Fruit fly (Drosophila melanogaster) whole organism, adult: Measurements from ENCODE around the gene nmdyn-D6.

Source experiments
- CG11617 ChIP-seq: fragments of 200-800 bp; sonication (Bioruptor generic); optimal IDR thresholded peaks from 2 replicates; lab custom pipeline; 2017; ENCODE audit warnings: mild to moderate bottlenecking, missing biosample characterization, missing genetic modification reagents, missing genetic modification characterization
- CG12768 ChIP-seq: fragments of 200-800 bp; sonication (Bioruptor generic); optimal IDR thresholded peaks from 2 replicates; lab custom pipeline; 2017; ENCODE audit warnings: missing biosample characterization, missing genetic modification characterization, mild to moderate bottlenecking, moderate library complexity, missing genetic modification reagents
- CG14711 ChIP-seq: fragments of 200-800 bp; sonication (Bioruptor generic); optimal IDR thresholded peaks from 2 replicates; lab custom pipeline; 2018; ENCODE audit warnings: missing biosample characterization, mild to moderate bottlenecking, missing genetic modification characterization, moderate library complexity
- CG1620 ChIP-seq: fragments of 200-800 bp; sonication (Bioruptor generic); optimal IDR thresholded peaks from 2 replicates; lab custom pipeline; 2016; ENCODE audit warnings: missing biosample characterization, missing genetic modification characterization
- CG33017 ChIP-seq: fragments of 200-800 bp; sonication (Bioruptor generic); optimal IDR thresholded peaks from 2 replicates; lab custom pipeline; 2018; ENCODE audit warnings: missing biosample characterization, mild to moderate bottlenecking, missing genetic modification characterization, moderate library complexity
- CG5204 ChIP-seq: fragments of 200-800 bp; sonication (Bioruptor generic); optimal IDR thresholded peaks from 2 replicates; lab custom pipeline; 2016; ENCODE audit warnings: missing biosample characterization, missing genetic modification characterization
- CG7045 ChIP-seq: fragments of 200-800 bp; sonication (Bioruptor generic); optimal IDR thresholded peaks from 2 replicates; lab custom pipeline; 2017; ENCODE audit warnings: missing biosample characterization, mild to moderate bottlenecking, missing genetic modification characterization
- CG7101 ChIP-seq: fragments of 200-800 bp; sonication (Bioruptor generic); optimal IDR thresholded peaks from 2 replicates; lab custom pipeline; 2018; ENCODE audit warnings: missing biosample characterization, mild to moderate bottlenecking, missing genetic modification characterization, moderate library complexity
- Clk ChIP-seq: fragments of 200-800 bp; sonication (Bioruptor generic); optimal IDR thresholded peaks from 2 replicates; lab custom pipeline; 2017; ENCODE audit warnings: missing biosample characterization, missing genetic modification characterization
- Crg-1 ChIP-seq: fragments of 200-800 bp; sonication (Bioruptor generic); optimal IDR thresholded peaks from 2 replicates; lab custom pipeline; 2016; ENCODE audit warnings: missing biosample characterization, missing genetic modification characterization
- Hr96 ChIP-seq: fragments of 200-800 bp; sonication (Bioruptor generic); optimal IDR thresholded peaks from 2 replicates; lab custom pipeline; 2016; ENCODE audit warnings: missing biosample characterization, missing genetic modification characterization
- Mnt ChIP-seq: fragments of 200-800 bp; sonication (Bioruptor generic); optimal IDR thresholded peaks from 2 replicates; lab custom pipeline; 2016; ENCODE audit warnings: missing biosample characterization, mild to moderate bottlenecking, missing genetic modification characterization
- bab1 ChIP-seq: fragments of 200-800 bp; sonication (Bioruptor generic); optimal IDR thresholded peaks from 3 replicates; lab custom pipeline; 2019; ENCODE audit warnings: missing biosample characterization, mild to moderate bottlenecking, missing genetic modification characterization, moderate library complexity
- cic ChIP-seq: fragments of 200-800 bp; sonication (Bioruptor generic); optimal IDR thresholded peaks from 2 replicates; lab custom pipeline; 2017; ENCODE audit warnings: missing biosample characterization, mild to moderate bottlenecking, missing genetic modification characterization, moderate library complexity
- cnc ChIP-seq, 2 experiments: fragments of >200 bp; optimal IDR thresholded peaks; 2 replicates each; lab custom pipeline; 2017
- kay ChIP-seq: fragments of 200-800 bp; sonication (Bioruptor generic); peaks from one replicate; lab custom pipeline; 2016; ENCODE audit warnings: missing biosample characterization, missing genetic modification characterization, borderline replicate concordance
- ovo ChIP-seq: fragments of 200-800 bp; sonication (Bioruptor generic); optimal IDR thresholded peaks from 2 replicates; lab custom pipeline; 2016; ENCODE audit warnings: missing biosample characterization, missing genetic modification characterization
- pad ChIP-seq: fragments of 200-800 bp; sonication (Bioruptor generic); optimal IDR thresholded peaks from 3 replicates; lab custom pipeline; 2017; ENCODE audit warnings: missing biosample characterization, missing genetic modification characterization, mild to moderate bottlenecking, moderate library complexity, missing genetic modification reagents
- tj ChIP-seq: fragments of 200-800 bp; sonication (Bioruptor generic); optimal IDR thresholded peaks from 3 replicates; lab custom pipeline; 2017; ENCODE audit warnings: missing biosample characterization, mild to moderate bottlenecking, missing genetic modification characterization, moderate library complexity
- toe ChIP-seq: fragments of 200-800 bp; sonication (Bioruptor generic); optimal IDR thresholded peaks from 2 replicates; lab custom pipeline; 2016; ENCODE audit warnings: missing biosample characterization, missing genetic modification characterization

nmdyn-D6 gene

DNA sequence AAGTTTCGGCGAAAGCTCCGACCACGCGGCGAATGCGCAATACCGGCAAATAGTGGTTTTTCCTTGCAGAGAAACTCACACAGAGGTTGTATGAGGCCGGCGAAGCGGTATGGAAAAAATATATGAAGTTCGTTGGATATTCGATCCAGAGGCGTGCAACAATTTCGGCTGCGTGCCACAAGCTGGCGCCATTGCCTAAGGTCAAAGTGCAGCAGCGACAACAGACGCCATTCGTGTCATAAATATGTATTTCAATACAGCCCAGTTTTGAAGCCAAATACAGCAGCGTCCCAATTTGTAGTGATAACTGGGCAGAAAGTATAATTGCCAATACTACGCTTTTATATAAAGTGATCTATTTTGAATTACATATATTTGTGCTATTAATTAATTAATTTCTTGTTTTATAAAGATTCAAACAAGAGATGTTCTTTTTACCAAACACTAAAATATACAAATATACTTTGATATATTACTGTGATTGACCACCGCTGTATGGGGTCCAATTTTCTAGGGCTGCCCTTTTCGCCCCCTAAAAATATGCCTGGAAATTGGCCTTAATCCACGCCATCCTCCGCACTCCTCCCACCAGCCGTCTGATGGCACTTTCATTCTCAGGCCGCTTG is 5.6 kb downstream of the nmdyn-D6 start:
- TF ChIP-seq cic (GFP tag; lab: Kevin White, UChicago) (no peak), CG33017 (tag; lab: Kevin White, UChicago) (no peak), Clk (GFP tag; lab: Kevin White, UChicago) (no peak), Crg-1 (no peak), CG1620 (GFP tag; lab: Kevin White, UChicago) (no peak), kay (GFP tag; lab: Kevin White, UChicago) (no peak), CG12768 (GFP tag; lab: Kevin White, UChicago) (no peak), CG11617 (GFP tag; lab: Kevin White, UChicago) (no peak), CG14711 (no peak)

DNA sequence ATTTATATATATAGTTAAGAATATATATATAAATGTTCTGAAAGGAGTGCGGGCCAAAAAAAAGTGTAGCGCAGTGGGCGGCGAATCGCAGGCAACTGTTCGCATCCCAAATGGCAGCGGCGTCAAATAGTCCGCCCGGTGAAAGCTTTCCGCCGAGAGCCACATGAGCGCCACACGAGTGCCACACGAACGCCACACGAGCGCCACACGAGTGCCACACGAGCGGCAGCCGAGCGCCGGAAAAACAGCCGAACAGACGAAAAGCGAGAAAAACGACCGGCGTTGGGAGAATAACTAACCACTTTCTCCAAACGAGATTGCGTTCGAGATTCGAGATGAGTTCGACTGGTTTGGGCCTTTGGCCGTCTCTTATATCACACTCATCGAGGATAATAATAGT is 8.0 kb downstream of the nmdyn-D6 start:
- TF ChIP-seq toe (GFP tag; lab: Kevin White, UChicago) = no peak
- no peak for TF ChIP-seq Clk (GFP tag; lab: Kevin White, UChicago)
- no peak for TF ChIP-seq Mnt (GFP tag; lab: Kevin White, UChicago)
- no peak for TF ChIP-seq CG7101
- TF ChIP-seq pad (GFP tag; lab: Kevin White, UChicago) = no peak
- TF ChIP-seq CG5204 (GFP tag; lab: Kevin White, UChicago) = no peak
- TF ChIP-seq kay (GFP tag; lab: Kevin White, UChicago) = no peak
- no peak for TF ChIP-seq Crg-1
- TF ChIP-seq ovo (GFP tag; lab: Kevin White, UChicago) = no peak
- TF ChIP-seq tj = no peak

DNA sequence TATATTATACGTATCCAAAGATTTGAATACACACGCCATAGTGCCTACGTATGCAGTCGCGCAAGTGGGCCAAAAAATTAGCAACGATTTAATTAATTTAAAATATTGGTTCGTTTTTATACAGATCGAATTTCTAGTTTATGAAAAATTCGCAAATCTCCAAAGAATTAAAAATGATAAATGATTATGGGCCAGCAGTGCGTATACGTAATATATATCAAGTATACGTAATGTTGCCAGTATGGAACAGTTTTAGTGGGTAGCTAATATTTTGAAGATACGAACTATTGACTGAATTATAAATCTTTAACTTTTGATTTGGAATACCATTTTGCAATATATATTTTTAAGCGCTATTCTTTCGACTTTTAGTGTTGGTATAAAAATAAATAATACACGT is 9.6 kb downstream of the nmdyn-D6 start:
- TF ChIP-seq kay (GFP tag; lab: Kevin White, UChicago) (peak; percentile 29), CG33017 (tag; lab: Kevin White, UChicago) (no peak)

DNA sequence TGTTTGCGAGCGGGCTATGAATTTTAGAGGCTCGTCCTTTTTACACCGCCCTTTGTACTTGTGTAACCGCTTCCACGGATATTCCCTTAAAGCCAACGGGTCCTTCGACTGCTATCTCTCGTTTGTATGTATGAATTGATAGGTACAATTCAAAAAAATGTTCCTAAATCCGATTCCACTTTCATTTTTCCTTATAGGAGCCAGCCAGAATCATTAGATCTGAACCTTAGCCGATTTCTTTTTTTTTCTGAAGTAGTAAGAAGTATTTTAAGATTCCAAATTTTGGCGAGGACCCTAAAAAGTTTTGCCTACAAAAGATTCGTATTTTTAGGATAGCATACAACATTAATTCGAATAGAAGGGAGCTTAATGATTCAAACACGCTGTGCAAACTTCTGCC is 15.2 kb downstream of the nmdyn-D6 start:
- TF ChIP-seq CG14711 = no peak
- no peak for TF ChIP-seq CG7101
- TF ChIP-seq CG33017 (tag; lab: Kevin White, UChicago) = no peak
- no peak for TF ChIP-seq CG12768 (GFP tag; lab: Kevin White, UChicago)
- TF ChIP-seq kay (GFP tag; lab: Kevin White, UChicago) = no peak
- TF ChIP-seq cnc (optimal IDR thresholded peaks at IDR 0.05; lab: Kevin White, UChicago) = no peak
- TF ChIP-seq bab1 (GFP tag; lab: Kevin White, UChicago) = no peak
- no peak for TF ChIP-seq CG7045 (GFP tag; lab: Kevin White, UChicago)
- TF ChIP-seq CG5204 (GFP tag; lab: Kevin White, UChicago) = no peak
- no peak for TF ChIP-seq pad (GFP tag; lab: Kevin White, UChicago)
- TF ChIP-seq Mnt (GFP tag; lab: Kevin White, UChicago) = no peak
- no peak for TF ChIP-seq Crg-1
- TF ChIP-seq ovo (GFP tag; lab: Kevin White, UChicago) = no peak

DNA sequence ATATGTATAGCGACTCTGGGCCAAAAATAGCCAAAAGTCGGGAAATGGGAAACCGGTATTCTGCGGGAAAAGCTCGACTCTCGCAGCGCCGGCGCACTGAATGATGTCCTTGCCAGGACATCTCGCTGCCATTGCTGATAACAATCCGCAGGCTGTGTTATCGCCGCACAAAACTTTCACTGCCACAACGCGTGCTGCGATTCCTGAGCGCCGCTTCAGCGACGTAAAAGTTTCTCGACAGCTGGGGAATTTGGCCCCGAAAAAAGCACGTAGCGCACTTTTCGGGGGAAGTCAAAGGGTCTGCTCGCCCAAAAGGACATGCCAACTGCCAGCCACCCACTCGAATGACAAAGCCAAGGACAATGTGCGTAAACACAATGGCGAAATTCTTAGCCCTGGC is 16.0 kb downstream of the nmdyn-D6 start:
- TF ChIP-seq CG12768 (GFP tag; lab: Kevin White, UChicago) = no peak
- TF ChIP-seq kay (GFP tag; lab: Kevin White, UChicago) = no peak
- TF ChIP-seq ovo (GFP tag; lab: Kevin White, UChicago) = no peak
- TF ChIP-seq CG14711 = no peak
- TF ChIP-seq CG7101 = no peak
- TF ChIP-seq CG7045 (GFP tag; lab: Kevin White, UChicago) = no peak
- TF ChIP-seq pad (GFP tag; lab: Kevin White, UChicago) = no peak
- TF ChIP-seq CG11617 (GFP tag; lab: Kevin White, UChicago) = no peak
- no peak for TF ChIP-seq Hr96
- no peak for TF ChIP-seq toe (GFP tag; lab: Kevin White, UChicago)

DNA sequence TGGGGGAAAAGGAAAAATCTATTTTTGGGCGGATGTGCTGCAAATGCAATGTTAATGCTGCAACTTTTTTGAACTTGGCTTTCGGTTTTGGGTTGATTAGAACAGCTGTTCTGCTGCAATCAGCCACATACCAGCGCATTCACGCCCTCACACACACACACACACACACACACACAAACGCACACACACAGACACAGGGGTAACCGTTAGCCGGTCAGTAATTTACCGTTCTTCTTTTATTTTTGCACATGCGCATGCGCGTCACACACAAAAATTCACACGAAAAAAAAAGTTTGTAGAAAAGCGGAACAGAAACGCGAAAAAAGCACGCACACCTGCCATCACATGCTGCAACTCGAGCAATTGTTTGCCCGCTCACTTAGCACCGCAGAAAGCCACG is 18.4 kb downstream of the nmdyn-D6 start:
- TF ChIP-seq CG7101 (no peak), cic (GFP tag; lab: Kevin White, UChicago) (no peak), CG33017 (tag; lab: Kevin White, UChicago) (no peak), Hr96 (no peak), bab1 (GFP tag; lab: Kevin White, UChicago) (no peak), CG5204 (GFP tag; lab: Kevin White, UChicago) (no peak), Mnt (GFP tag; lab: Kevin White, UChicago) (no peak), CG14711 (no peak), CG12768 (GFP tag; lab: Kevin White, UChicago) (no peak), tj (no peak), cnc (optimal IDR thresholded peaks at IDR 0.05; lab: Kevin White, UChicago) (no peak), kay (GFP tag; lab: Kevin White, UChicago) (no peak), toe (GFP tag; lab: Kevin White, UChicago) (no peak), CG11617 (GFP tag; lab: Kevin White, UChicago) (no peak), Clk (GFP tag; lab: Kevin White, UChicago) (no peak), ovo (GFP tag; lab: Kevin White, UChicago) (no peak), Crg-1 (no peak), CG7045 (GFP tag; lab: Kevin White, UChicago) (no peak), CG1620 (GFP tag; lab: Kevin White, UChicago) (no peak), pad (GFP tag; lab: Kevin White, UChicago) (no peak)

DNA sequence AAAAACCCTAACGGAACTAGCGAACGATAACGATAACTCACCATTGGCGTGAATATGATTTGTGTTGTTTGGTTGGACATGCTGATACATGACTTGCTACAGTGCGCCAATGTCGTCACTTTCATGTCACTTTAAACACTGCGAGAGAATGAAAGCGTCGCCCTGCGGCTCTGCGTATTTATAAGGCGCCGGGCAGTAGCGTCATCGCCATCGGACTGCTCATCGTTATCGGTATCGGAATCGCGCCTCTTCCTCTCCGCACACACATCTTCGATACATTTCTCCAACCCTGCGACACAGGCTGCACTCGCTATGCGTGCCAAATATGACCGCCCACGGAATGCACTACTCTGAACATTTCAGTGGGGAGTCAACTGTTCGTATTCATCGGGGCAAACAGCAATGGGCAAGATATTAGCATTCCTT is 19.0 kb downstream of the nmdyn-D6 start, which contains the start of gene sbm:
TSS of gene sbm (minus strand) at position 160 of the 426 bp plus-strand sequence.
- no peak for TF ChIP-seq CG14711
- TF ChIP-seq Crg-1 = no peak
- TF ChIP-seq CG7101 = no peak
- TF ChIP-seq cic (GFP tag; lab: Kevin White, UChicago) = no peak
- TF ChIP-seq Mnt (GFP tag; lab: Kevin White, UChicago) = no peak
- TF ChIP-seq kay (GFP tag; lab: Kevin White, UChicago) = peak; percentile 16
- no peak for TF ChIP-seq toe (GFP tag; lab: Kevin White, UChicago)
- no peak for TF ChIP-seq Clk (GFP tag; lab: Kevin White, UChicago)
- TF ChIP-seq CG1620 (GFP tag; lab: Kevin White, UChicago) = peak; percentile 36
- TF ChIP-seq CG7045 (GFP tag; lab: Kevin White, UChicago) = no peak
- TF ChIP-seq pad (GFP tag; lab: Kevin White, UChicago) = no peak
- peak; percentile 9 for TF ChIP-seq bab1 (GFP tag; lab: Kevin White, UChicago)
- TF ChIP-seq CG11617 (GFP tag; lab: Kevin White, UChicago) = no peak
- TF ChIP-seq cnc (optimal IDR thresholded peaks at IDR 0.05; lab: Kevin White, UChicago) = no peak
- no peak for TF ChIP-seq CG12768 (GFP tag; lab: Kevin White, UChicago)
- TF ChIP-seq tj = no peak
- TF ChIP-seq CG5204 (GFP tag; lab: Kevin White, UChicago) = no peak
- no peak for TF ChIP-seq ovo (GFP tag; lab: Kevin White, UChicago)
- TF ChIP-seq Hr96 = peak; percentile 50
